Fruit fly (Drosophila melanogaster) whole organism: Measurements from ENCODE around the gene CG14891.

Source experiments
- CG8478 ChIP-seq: fragments of >200 bp; optimal IDR thresholded peaks from 2 replicates; lab custom pipeline; 2018; ENCODE audit warnings: inconsistent platforms
- EcR ChIP-seq, 2 experiments: fragments of >200 bp; optimal IDR thresholded peaks; 2 replicates each; lab custom pipeline; 2017; ENCODE audit warnings: missing biosample characterization in 2 of 2, missing genetic modification characterization in 2 of 2, missing genetic modification reagents in 2 of 2
- pan ChIP-seq: fragments of >200 bp; optimal IDR thresholded peaks from 2 replicates; lab custom pipeline; 2017
- psq ChIP-seq: fragments of >200 bp; optimal IDR thresholded peaks from 2 replicates; lab custom pipeline; 2017
- usp ChIP-seq: fragments of >200 bp; optimal IDR thresholded peaks from 2 replicates; lab custom pipeline; 2017; ENCODE audit warnings: missing biosample characterization, missing genetic modification characterization, mixed read lengths

dm6 chr3R:16594056-16594858 is 22.9 kb downstream of the CG14891 start, which contains the start of gene CG14892:
- TF ChIP-seq usp (no peak), pan (lab: Kevin White, UChicago) (no peak), psq (lab: Kevin White, UChicago) (no peak), CG8478 (lab: Kevin White, UChicago) (no peak), EcR (GFP tag; optimal IDR thresholded peaks at IDR 0.05; lab: Kevin White, UChicago) (no peak)
